Worm (Caenorhabditis elegans) whole organism, mixed stage, embryonic: ENCODE data around the gene srh-75.

Experiments used
- nhr-28 ChIP-seq: fragments of 150-350 bp; optimal IDR thresholded peaks from 2 replicates; lab custom pipeline; 2014; ENCODE audit warnings: missing biosample characterization, missing genetic modification characterization
- nhr-76 ChIP-seq: sonication (generic microtip); optimal IDR thresholded peaks from 2 replicates; lab custom pipeline; 2017; ENCODE audit warnings: missing biosample characterization, missing genetic modification characterization
- snpc-4 ChIP-seq: fragments of 150-350 bp; optimal IDR thresholded peaks from 2 replicates; lab custom pipeline; 2014; ENCODE audit warnings: missing biosample characterization, missing genetic modification characterization
- ztf-11 ChIP-seq: fragments of 150-350 bp; optimal IDR thresholded peaks from 2 replicates; lab custom pipeline; 2014; ENCODE audit warnings: missing biosample characterization, missing genetic modification characterization

- TF ChIP-seq nhr-28 (tag; lab: Kevin White, UChicago) (no peak), ztf-11 (tag; lab: Kevin White, UChicago) (no peak), snpc-4 (tag; lab: Kevin White, UChicago) (no peak), nhr-76 (tag; lab: Kevin White, UChicago) (no peak)
Observed at ce11 chrV:11013179-11013578, 43.8 kb downstream of the srh-75 start.
